Fruit fly (Drosophila melanogaster): Measurements from ENCODE around the gene vrs.

vrs gene

DNA sequence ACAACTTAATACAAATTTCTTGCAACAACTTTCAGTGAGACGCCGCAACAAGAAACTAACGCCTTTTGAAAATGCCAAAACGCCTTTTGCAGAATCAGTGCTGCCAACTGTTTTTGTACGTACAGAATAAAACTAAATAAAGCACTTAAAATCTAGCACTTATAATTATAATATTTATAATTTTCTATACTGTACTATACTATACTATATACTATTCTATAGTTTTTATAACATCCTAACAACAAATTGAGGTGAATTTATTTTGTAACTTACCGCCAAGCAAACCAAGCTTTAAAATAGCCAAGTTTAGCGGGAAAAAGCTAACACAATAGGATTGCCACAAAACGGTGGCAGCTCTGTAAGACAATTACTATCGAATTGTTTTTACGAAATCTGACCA lies 13.7 kb upstream of the vrs start, which contains the start of the genes Aos1 and Srlp (continued):
- TF ChIP-seq nerfin-1 (tag; optimal IDR thresholded peaks at IDR 0.05) (peak; percentile 59), CG1832 (GFP tag; optimal IDR thresholded peaks at IDR 0.05) (no peak), tx (GFP tag; optimal IDR thresholded peaks at IDR 0.05) (no peak), E2f2 (GFP tag; IDR thresholded peaks at IDR 0.05) (peak; percentile 69), nmo (GFP tag; optimal IDR thresholded peaks at IDR 0.05) (peak; percentile 77), slp2 (GFP tag; optimal IDR thresholded peaks at IDR 0.05) (no peak), CG10274 (GFP tag; optimal IDR thresholded peaks at IDR 0.05) (no peak), pan (optimal IDR thresholded peaks at IDR 0.05) (no peak), pan (GFP tag; optimal IDR thresholded peaks at IDR 0.05 in 1 of 2, IDR thresholded peaks at IDR 0.05 in 1 of 2) (no peak), CG7556 (GFP tag; optimal IDR thresholded peaks at IDR 0.05) (peak; percentile 40), CG12942 (GFP tag; optimal IDR thresholded peaks at IDR 0.05) (peak; percentile 52), CG31365 (tag; optimal IDR thresholded peaks at IDR 0.05) (no peak), CG1603 (tag; optimal IDR thresholded peaks at IDR 0.05) (peak; percentile 9), CG8388 (GFP tag; optimal IDR thresholded peaks at IDR 0.05) (peak; percentile 44), prd (optimal IDR thresholded peaks at IDR 0.05) (no peak), prd (GFP tag; IDR thresholded peaks at IDR 0.05) (peak; percentile 55; the same call in 2 of the 3 replicates), trem (tag; optimal IDR thresholded peaks at IDR 0.05) (peak; percentile 99), CG17359 (tag; optimal IDR thresholded peaks at IDR 0.05) (peak; percentile 35), CG17361 (GFP tag; IDR thresholded peaks at IDR 0.05) (peak; percentile 77), zen (tag; optimal IDR thresholded peaks at IDR 0.05) (peak; percentile 63), CG2120 (GFP tag; optimal IDR thresholded peaks at IDR 0.05) (peak; percentile 42), HmgZ (tag; optimal IDR thresholded peaks at IDR 0.05) (peak; percentile 51), nom (GFP tag; optimal IDR thresholded peaks at IDR 0.05) (peak; percentile 43), CG10565 (GFP tag; optimal IDR thresholded peaks at IDR 0.05) (no peak), CG13894 (tag; optimal IDR thresholded peaks at IDR 0.05) (peak; percentile 63), CG10147 (GFP tag; optimal IDR thresholded peaks at IDR 0.05) (peak; percentile 62), crp (GFP tag; optimal IDR thresholded peaks at IDR 0.05) (no peak), Dp (GFP tag; optimal IDR thresholded peaks at IDR 0.05) (peak; percentile 50), CG10209 (GFP tag; optimal IDR thresholded peaks at IDR 0.05) (peak; percentile 34), sima (GFP tag; optimal IDR thresholded peaks at IDR 0.05) (no peak), Abd-B (GFP tag; optimal IDR thresholded peaks at IDR 0.05) (peak; percentile 62), Dbx (GFP tag; IDR thresholded peaks at IDR 0.05) (0 out of 3 replicates have a peak, but pooled peaks have one; percentile 44), sd (tag; optimal IDR thresholded peaks at IDR 0.05) (peak; percentile 58), Fer3 (tag; optimal IDR thresholded peaks at IDR 0.05) (peak; percentile 54), CG15696 (tag; optimal IDR thresholded peaks at IDR 0.05) (peak; percentile 62), lilli (GFP tag; optimal IDR thresholded peaks at IDR 0.05) (peak; percentile 8), sens (GFP tag) (peak; percentile 67), ind (GFP tag; optimal IDR thresholded peaks at IDR 0.05) (peak; percentile 56), Scr (GFP tag; IDR thresholded peaks at IDR 0.05; ENCODE audit: partially characterized antibody) (peak; percentile 50; the same call in 1 of the 2 replicates), CG11723 (GFP tag; optimal IDR thresholded peaks at IDR 0.05) (peak; percentile 11), CG34224 (GFP tag; IDR thresholded peaks at IDR 0.05; ENCODE audit: partially characterized antibody) (no peak), CG10543 (GFP tag; optimal IDR thresholded peaks at IDR 0.05) (peak; percentile 41), TFAM (GFP tag; optimal IDR thresholded peaks at IDR 0.05) (no peak), Optix (GFP tag; IDR thresholded peaks at IDR 0.05) (no peak), CG9437 (GFP tag; optimal IDR thresholded peaks at IDR 0.05) (peak; percentile 51), kah (GFP tag; optimal IDR thresholded peaks at IDR 0.05) (peak; percentile 27), row (GFP tag; IDR thresholded peaks at IDR 0.05) (peak; percentile 88), CG34376 (GFP tag; optimal IDR thresholded peaks at IDR 0.05) (peak; percentile 17), Sry-β (GFP tag; optimal IDR thresholded peaks at IDR 0.05) (peak; percentile 98), CG17912 (GFP tag; optimal IDR thresholded peaks at IDR 0.05) (peak; percentile 3)
